Fruit fly (Drosophila melanogaster) whole organism, embryonic: ENCODE measurements around the gene CecA1.

Source experiments
- Bdp1 ChIP-seq: fragments of 200-800 bp; sonication (Bioruptor generic); optimal IDR thresholded peaks from 3 replicates; lab custom pipeline; 2016; ENCODE audit warnings: missing biosample characterization, missing genetic modification characterization
- CG10462 ChIP-seq: fragments of 200-800 bp; sonication (Bioruptor generic); optimal IDR thresholded peaks from 2 replicates; lab custom pipeline; 2016; ENCODE audit warnings: missing biosample characterization, missing genetic modification characterization
- CG10565 ChIP-seq: fragments of 200-800 bp; sonication (Bioruptor generic); optimal IDR thresholded peaks from 3 replicates; lab custom pipeline; 2016; ENCODE audit warnings: missing biosample characterization, mild to moderate bottlenecking, missing genetic modification characterization
- CG11093 ChIP-seq: fragments of 200-800 bp; sonication (Bioruptor generic); IDR thresholded peaks from 3 replicates; pipeline ENCODE4 v1.3.6; 2022; ENCODE audit warnings: missing biosample characterization, missing genetic modification characterization
- CG11247 ChIP-seq: fragments of 200-800 bp; sonication (Bioruptor generic); IDR thresholded peaks from 2 replicates; pipeline ENCODE4 v1.3.6; 2022; ENCODE audit warnings: missing biosample characterization, missing genetic modification characterization
- CG12744 ChIP-seq: fragments of 200-800 bp; sonication (Bioruptor generic); optimal IDR thresholded peaks from 2 replicates; lab custom pipeline; 2016; ENCODE audit warnings: missing biosample characterization, missing genetic modification characterization
- CG14860 ChIP-seq: fragments of 200-800 bp; sonication (Bioruptor generic); IDR thresholded peaks from 3 replicates; pipeline ENCODE4 v1.3.6; 2022; ENCODE audit warnings: missing biosample characterization, missing genetic modification characterization; ENCODE audit not compliant: partially characterized antibody
- CG1647 ChIP-seq: fragments of 200-800 bp; sonication (Bioruptor generic); optimal IDR thresholded peaks from 3 replicates; lab custom pipeline; 2016; ENCODE audit warnings: missing biosample characterization, missing genetic modification characterization
- CG16813 ChIP-seq: fragments of 200-800 bp; sonication (Bioruptor generic); IDR thresholded peaks from 3 replicates; pipeline ENCODE4 v1.3.6; 2022; ENCODE audit warnings: missing biosample characterization, missing genetic modification characterization; ENCODE audit not compliant: partially characterized antibody
- CG17829 ChIP-seq: fragments of 200-800 bp; optimal IDR thresholded peaks from 2 replicates; lab custom pipeline; 2019; ENCODE audit warnings: missing biosample characterization, mild to moderate bottlenecking, missing genetic modification characterization, moderate library complexity
- CG18619 ChIP-seq: fragments of 200-800 bp; sonication (Bioruptor generic); optimal IDR thresholded peaks from 3 replicates; lab custom pipeline; 2017; ENCODE audit warnings: missing biosample characterization, mild to moderate bottlenecking, missing genetic modification characterization
- CG30403 ChIP-seq: fragments of 200-800 bp; sonication (Bioruptor generic); optimal IDR thresholded peaks from 3 replicates; lab custom pipeline; 2016; ENCODE audit warnings: missing biosample characterization, missing genetic modification characterization
- CG33213 ChIP-seq: fragments of 200-800 bp; sonication (Bioruptor generic); optimal IDR thresholded peaks from 3 replicates; lab custom pipeline; 2016; ENCODE audit warnings: missing biosample characterization, missing genetic modification characterization
- CG42726 ChIP-seq: fragments of 200-800 bp; sonication (Bioruptor generic); IDR thresholded peaks from 2 replicates; pipeline ENCODE4 v1.3.6; 2022; ENCODE audit warnings: missing biosample characterization, missing genetic modification characterization; ENCODE audit not compliant: partially characterized antibody
- CG4360 ChIP-seq: fragments of 200-800 bp; sonication (Bioruptor generic); IDR thresholded peaks from 2 replicates; pipeline ENCODE4 v1.3.6; 2022; ENCODE audit warnings: missing biosample characterization, missing genetic modification characterization
- CG4617 ChIP-seq: fragments of 200-800 bp; sonication (Bioruptor generic); optimal IDR thresholded peaks from 3 replicates; lab custom pipeline; 2016; ENCODE audit warnings: missing biosample characterization, missing genetic modification characterization, borderline replicate concordance
- CG6683 ChIP-seq: fragments of 200-800 bp; sonication (Bioruptor generic); optimal IDR thresholded peaks from 2 replicates; lab custom pipeline; 2017; ENCODE audit warnings: missing biosample characterization, mild to moderate bottlenecking, missing genetic modification characterization, missing genetic modification reagents
- CG6689 ChIP-seq: fragments of 200-800 bp; sonication (Bioruptor generic); IDR thresholded peaks from 2 replicates; pipeline ENCODE4 v1.3.6; 2022; ENCODE audit warnings: missing biosample characterization, missing genetic modification characterization
- CkIIα-i1 ChIP-seq: fragments of 200-800 bp; sonication (Bioruptor generic); IDR thresholded peaks from 2 replicates; pipeline ENCODE4 v1.3.6; 2022; ENCODE audit warnings: missing biosample characterization, missing genetic modification characterization
- Dip3 ChIP-seq: fragments of 200-800 bp; sonication (Bioruptor generic); optimal IDR thresholded peaks from 3 replicates; lab custom pipeline; 2016; ENCODE audit warnings: missing biosample characterization, missing genetic modification characterization
- Doc2 ChIP-seq: fragments of 200-800 bp; sonication (Bioruptor generic); IDR thresholded peaks from 2 replicates; pipeline ENCODE4 v1.3.6; 2022; ENCODE audit warnings: missing biosample characterization, missing genetic modification characterization
- Ets65A ChIP-seq: fragments of 200-800 bp; sonication (Bioruptor generic); peaks from one replicate; lab custom pipeline; 2016; ENCODE audit warnings: missing biosample characterization, missing genetic modification characterization
- HLH4C ChIP-seq: fragments of 200-800 bp; sonication (Bioruptor generic); IDR thresholded peaks from 3 replicates; pipeline ENCODE4 v1.3.6; 2022; ENCODE audit warnings: missing biosample characterization, missing genetic modification characterization; ENCODE audit not compliant: partially characterized antibody
- HLHmδ ChIP-seq: fragments of 200-800 bp; sonication (Bioruptor generic); optimal IDR thresholded peaks from 2 replicates; lab custom pipeline; 2018; ENCODE audit warnings: missing biosample characterization, mild to moderate bottlenecking, missing genetic modification characterization, moderate library complexity
- Hand ChIP-seq: fragments of 200-800 bp; sonication (Bioruptor generic); optimal IDR thresholded peaks from 2 replicates; lab custom pipeline; 2017; ENCODE audit warnings: mild to moderate bottlenecking, missing biosample characterization, missing genetic modification reagents, missing genetic modification characterization
- HmgZ ChIP-seq: fragments of 200-800 bp; sonication (Bioruptor generic); optimal IDR thresholded peaks from 2 replicates; lab custom pipeline; 2018; ENCODE audit warnings: missing biosample characterization, mild to moderate bottlenecking, missing genetic modification characterization
- Hmr ChIP-seq: fragments of 200-800 bp; sonication (Bioruptor generic); optimal IDR thresholded peaks from 3 replicates; lab custom pipeline; 2017; ENCODE audit warnings: mild to moderate bottlenecking, missing biosample characterization, missing genetic modification reagents, missing genetic modification characterization
- NK7.1 ChIP-seq: fragments of 200-800 bp; sonication (Bioruptor generic); optimal IDR thresholded peaks from 3 replicates; lab custom pipeline; 2016; ENCODE audit warnings: missing biosample characterization, missing genetic modification characterization
- Side ChIP-seq: fragments of 200-800 bp; sonication (Bioruptor generic); optimal IDR thresholded peaks from 2 replicates; lab custom pipeline; 2016; ENCODE audit warnings: missing biosample characterization, missing genetic modification characterization
- Vsx1 ChIP-seq: fragments of 200-800 bp; sonication (Bioruptor generic); optimal IDR thresholded peaks from 2 replicates; lab custom pipeline; 2017; ENCODE audit warnings: missing biosample characterization, mild to moderate bottlenecking, missing genetic modification characterization, missing genetic modification reagents
- Xbp1 ChIP-seq: fragments of 200-800 bp; sonication (Bioruptor generic); optimal IDR thresholded peaks from 3 replicates; lab custom pipeline; 2016; ENCODE audit warnings: missing biosample characterization, mild to moderate bottlenecking, missing genetic modification characterization
- ato ChIP-seq: fragments of 200-800 bp; sonication (Bioruptor generic); IDR thresholded peaks from 2 replicates; pipeline ENCODE4 v1.3.6; 2022; ENCODE audit warnings: missing biosample characterization, missing genetic modification characterization; ENCODE audit not compliant: partially characterized antibody
- bbx ChIP-seq: fragments of 200-800 bp; sonication (Bioruptor generic); IDR thresholded peaks from 2 replicates; pipeline ENCODE4 v1.3.6; 2022; ENCODE audit warnings: missing biosample characterization, missing genetic modification characterization; ENCODE audit not compliant: partially characterized antibody
- da ChIP-seq: fragments of 200-800 bp; sonication (Bioruptor generic); optimal IDR thresholded peaks from 2 replicates; lab custom pipeline; 2016; ENCODE audit warnings: missing biosample characterization, missing genetic modification characterization
- eyg ChIP-seq: fragments of 200-800 bp; sonication (Bioruptor generic); optimal IDR thresholded peaks from 3 replicates; lab custom pipeline; 2016; ENCODE audit warnings: missing biosample characterization, missing genetic modification characterization
- gem ChIP-seq: fragments of 200-800 bp; sonication (Bioruptor generic); optimal IDR thresholded peaks from 2 replicates; lab custom pipeline; 2019; ENCODE audit warnings: missing biosample characterization, mild to moderate bottlenecking, missing genetic modification characterization, moderate library complexity
- hb ChIP-seq: fragments of 200-800 bp; sonication (Bioruptor generic); IDR thresholded peaks from 3 replicates; pipeline ENCODE4 v1.3.6; 2022; ENCODE audit warnings: missing biosample characterization, missing genetic modification characterization; ENCODE audit not compliant: partially characterized antibody
- hbn ChIP-seq: fragments of 200-800 bp; sonication (Bioruptor generic); IDR thresholded peaks from 2 replicates; pipeline ENCODE4 v1.3.6; 2022; ENCODE audit warnings: missing biosample characterization, missing genetic modification characterization; ENCODE audit not compliant: partially characterized antibody
- ind ChIP-seq: fragments of 200-800 bp; sonication (Bioruptor generic); optimal IDR thresholded peaks from 3 replicates; lab custom pipeline; 2016; ENCODE audit warnings: missing biosample characterization, missing genetic modification characterization
- jigr1 ChIP-seq: fragments of 200-800 bp; sonication (Bioruptor generic); IDR thresholded peaks from 3 replicates; pipeline ENCODE4 v1.3.6; 2022; ENCODE audit warnings: missing biosample characterization, missing genetic modification characterization
- knrl ChIP-seq: fragments of 200-800 bp; sonication (Bioruptor generic); IDR thresholded peaks from 3 replicates; pipeline ENCODE4 v1.3.6; 2022; ENCODE audit warnings: missing biosample characterization, missing genetic modification characterization; ENCODE audit not compliant: partially characterized antibody
- nerfin-2 ChIP-seq: fragments of 200-800 bp; sonication (Bioruptor generic); IDR thresholded peaks from 2 replicates; pipeline ENCODE4 v1.3.6; 2022; ENCODE audit warnings: missing biosample characterization, missing genetic modification characterization; ENCODE audit not compliant: partially characterized antibody
- org-1 ChIP-seq: fragments of 200-800 bp; sonication (Bioruptor generic); optimal IDR thresholded peaks from 2 replicates; lab custom pipeline; 2017; ENCODE audit warnings: missing biosample characterization, missing genetic modification characterization
- ro ChIP-seq: fragments of 200-800 bp; sonication (Bioruptor generic); IDR thresholded peaks from 2 replicates; pipeline ENCODE4 v1.3.6; 2022; ENCODE audit warnings: missing biosample characterization, missing genetic modification characterization
- sob ChIP-seq: fragments of 200-800 bp; sonication (Bioruptor generic); IDR thresholded peaks from 2 replicates; pipeline ENCODE4 v1.3.6; 2022; ENCODE audit warnings: missing biosample characterization, missing genetic modification characterization
- tll ChIP-seq, 2 experiments: fragments of 200-800 bp in 1 of 2; fragments of >200 bp in 1 of 2; sonication (Bioruptor generic) in 1 of 2; optimal IDR thresholded peaks; 2 replicates each; lab custom pipeline; 2017 to 2019; ENCODE audit warnings: missing biosample characterization in 2 of 2, missing genetic modification characterization in 2 of 2, mild to moderate bottlenecking in 1 of 2, moderate library complexity in 1 of 2
- ttk ChIP-seq: fragments of 200-800 bp; sonication (Bioruptor generic); IDR thresholded peaks from 2 replicates; pipeline ENCODE4 v2.1.2; 2022; ENCODE audit warnings: missing biosample characterization, missing genetic modification characterization
- unc-4 ChIP-seq: fragments of 200-800 bp; sonication (Bioruptor generic); IDR thresholded peaks from 2 replicates; pipeline ENCODE4 v1.3.6; 2022; ENCODE audit warnings: missing biosample characterization, missing genetic modification characterization; ENCODE audit not compliant: partially characterized antibody
- vnd ChIP-seq: fragments of 200-800 bp; sonication (Bioruptor generic); IDR thresholded peaks from 3 replicates; pipeline ENCODE4 v1.3.6; 2022; ENCODE audit warnings: missing biosample characterization, missing genetic modification characterization; ENCODE audit not compliant: partially characterized antibody
- wek ChIP-seq: fragments of 200-800 bp; sonication (Bioruptor generic); optimal IDR thresholded peaks from 3 replicates; lab custom pipeline; 2018; ENCODE audit warnings: missing biosample characterization, mild to moderate bottlenecking, missing genetic modification characterization, moderate library complexity

The CecA1 gene

DNA sequence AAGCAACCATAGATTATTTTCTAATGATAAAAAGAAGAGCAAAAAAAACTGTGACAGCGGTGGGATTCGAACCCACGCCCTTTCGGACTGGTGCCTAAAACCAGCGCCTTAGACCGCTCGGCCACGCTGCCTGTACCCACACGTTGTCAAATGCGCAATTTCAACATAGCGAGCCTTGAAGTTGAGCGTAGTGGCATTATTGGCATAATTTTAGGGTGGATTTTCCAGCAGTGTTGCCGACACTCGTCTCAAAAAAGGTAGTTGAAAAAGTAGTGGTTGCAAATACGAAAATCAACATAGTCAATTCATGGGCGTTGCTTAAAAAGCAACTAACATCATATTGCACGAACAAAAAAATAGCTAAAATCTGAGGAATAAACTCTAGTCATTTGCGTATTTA lies 37.9 kb downstream of the CecA1 start (continued):
- no peak for TF ChIP-seq ttk (GFP tag; lab: Robert Waterston, UW)
- peak; percentile 81 for TF ChIP-seq HLH4C (GFP tag; lab: Robert Waterston, UW)
- TF ChIP-seq vnd: peak; percentile 71
- TF ChIP-seq bbx (GFP tag; lab: Robert Waterston, UW): peak; percentile 86
- no peak for TF ChIP-seq gem (tag; lab: Kevin White, UChicago)
- TF ChIP-seq CG10462 (GFP tag; lab: Kevin White, UChicago): no peak
- TF ChIP-seq sob (GFP tag; lab: Robert Waterston, UW): no peak
- TF ChIP-seq CG6689 (GFP tag; lab: Robert Waterston, UW): peak; percentile 40
- peak; percentile 57; the same call in 2 of the 3 replicates for TF ChIP-seq hb (GFP tag; lab: Robert Waterston, UW)
- TF ChIP-seq Vsx1 (GFP tag; lab: Kevin White, UChicago): no peak
- peak; percentile 65 for TF ChIP-seq nerfin-2 (GFP tag; lab: Robert Waterston, UW)
- 0 out of 2 replicates have a peak, but pooled peaks have one; percentile 20 for TF ChIP-seq CG4360 (GFP tag; lab: Robert Waterston, UW)
- no peak for TF ChIP-seq Side (GFP tag; lab: Kevin White, UChicago)
- TF ChIP-seq CG42726 (GFP tag; lab: Robert Waterston, UW): peak; percentile 89
- TF ChIP-seq ato (GFP tag; lab: Robert Waterston, UW): peak; percentile 82
- no peak for TF ChIP-seq CG12744 (GFP tag; lab: Kevin White, UChicago)
- TF ChIP-seq da: no peak
- no peak for TF ChIP-seq ind
- TF ChIP-seq CG4617 (GFP tag; lab: Kevin White, UChicago): no peak
- TF ChIP-seq org-1 (GFP tag; lab: Kevin White, UChicago): no peak
- no peak for TF ChIP-seq CG17829 (tag; lab: Kevin White, UChicago)
- no peak for TF ChIP-seq eyg
- no peak for TF ChIP-seq HmgZ
- no peak for TF ChIP-seq Hmr (GFP tag; lab: Kevin White, UChicago)
- no peak for TF ChIP-seq CG30403
- TF ChIP-seq CG10565 (GFP tag; lab: Kevin White, UChicago): no peak
- no peak for TF ChIP-seq CG6683 (GFP tag; lab: Kevin White, UChicago)
- no peak for TF ChIP-seq CG33213 (GFP tag; lab: Kevin White, UChicago)
- TF ChIP-seq CG11247 (GFP tag; lab: Robert Waterston, UW): no peak
- TF ChIP-seq CG18619 (GFP tag; lab: Kevin White, UChicago): no peak
- peak; percentile 74 for TF ChIP-seq CG16813 (GFP tag; lab: Robert Waterston, UW)
- TF ChIP-seq knrl (GFP tag; lab: Robert Waterston, UW): peak; percentile 61
- no peak for TF ChIP-seq CG11093 (GFP tag; lab: Robert Waterston, UW)
- TF ChIP-seq unc-4 (GFP tag; lab: Robert Waterston, UW): peak; percentile 53; the same call in 1 of the 2 replicates
- no peak for TF ChIP-seq Xbp1 (GFP tag; lab: Kevin White, UChicago)
- TF ChIP-seq jigr1 (GFP tag; lab: Robert Waterston, UW): no peak
- no peak for TF ChIP-seq wek (GFP tag; lab: Kevin White, UChicago)
- no peak for TF ChIP-seq HLHmδ (GFP tag; lab: Kevin White, UChicago)
- TF ChIP-seq Ets65A (GFP tag; lab: Kevin White, UChicago): no peak
- TF ChIP-seq CG1647: no peak
- no peak for TF ChIP-seq Dip3 (GFP tag; lab: Kevin White, UChicago)
- TF ChIP-seq ro: no peak
- peak; percentile 88 for TF ChIP-seq CG14860 (GFP tag; lab: Robert Waterston, UW)
- peak; percentile 32 for TF ChIP-seq hbn
- TF ChIP-seq NK7.1: no peak
- TF ChIP-seq tll (GFP tag; optimal IDR thresholded peaks at IDR 0.05; lab: Kevin White, UChicago): no peak
- peak; percentile 99 for TF ChIP-seq Bdp1 (GFP tag; lab: Kevin White, UChicago)
- TF ChIP-seq CkIIα-i1 (GFP tag; lab: Robert Waterston, UW): no peak
- no peak for TF ChIP-seq Hand (GFP tag; lab: Kevin White, UChicago)
- no peak for TF ChIP-seq Doc2
